Worm (Caenorhabditis elegans) whole organism, late embryonic: ENCODE measurements around the gene set-4.

Experiments
- ama-1 ChIP-seq: fragments of 150-350 bp; optimal IDR thresholded peaks from 2 replicates; lab custom pipeline; 2014
- dve-1 ChIP-seq: sonication (generic microtip); optimal IDR thresholded peaks from 2 replicates; lab custom pipeline; 2017; ENCODE audit warnings: antibody characterized with exemption, mild to moderate bottlenecking, missing genetic modification characterization, missing compliant biosample characterization
- fkh-10 ChIP-seq: fragments of 150-350 bp; optimal IDR thresholded peaks from 2 replicates; lab custom pipeline; 2014; ENCODE audit warnings: missing biosample characterization, missing genetic modification reagents, missing genetic modification characterization
- fkh-6 ChIP-seq: sonication (generic microtip); optimal IDR thresholded peaks from 2 replicates; lab custom pipeline; 2016; ENCODE audit warnings: missing genetic modification characterization, missing compliant biosample characterization
- hlh-30 ChIP-seq: sonication (generic microtip); optimal IDR thresholded peaks from 2 replicates; lab custom pipeline; 2017; ENCODE audit warnings: antibody characterized with exemption, missing genetic modification characterization, missing compliant biosample characterization; ENCODE audit not compliant: insufficient read depth
- rnt-1 ChIP-seq: sonication (generic microtip); optimal IDR thresholded peaks from 2 replicates; lab custom pipeline; 2016; ENCODE audit warnings: missing genetic modification characterization, missing compliant biosample characterization
- tbx-2 ChIP-seq: sonication (generic microtip); optimal IDR thresholded peaks from 2 replicates; lab custom pipeline; 2016; ENCODE audit warnings: missing genetic modification characterization, missing compliant biosample characterization

ce11 chrII:6294261-6294660 is 36.9 kb downstream of the set-4 start, which contains the start of gene mps-1:
- TF ChIP-seq hlh-30 (tag; lab: Kevin White, UChicago) = no peak
- no peak for TF ChIP-seq fkh-6 (tag; lab: Kevin White, UChicago)
- TF ChIP-seq dve-1 = no peak
- TF ChIP-seq fkh-10 (GFP tag; lab: Kevin White, UChicago) = no peak
- no peak for TF ChIP-seq ama-1 (lab: Kevin White, UChicago)
- no peak for TF ChIP-seq rnt-1 (tag; lab: Kevin White, UChicago)
- TF ChIP-seq tbx-2 (tag; lab: Kevin White, UChicago) = no peak
